Worm (Caenorhabditis elegans) whole organism, L2 larva: Measurements from ENCODE around the gene ZC250.4.

Experiments
- ceh-82 ChIP-seq: fragments of 150-350 bp; optimal IDR thresholded peaks from 2 replicates; lab custom pipeline; 2014; ENCODE audit warnings: missing biosample characterization, missing genetic modification characterization
- elt-1 ChIP-seq: fragments of 150-350 bp; optimal IDR thresholded peaks from 2 replicates; lab custom pipeline; 2014; ENCODE audit warnings: missing biosample characterization, missing genetic modification characterization
- elt-3 ChIP-seq: sonication (generic microtip); optimal IDR thresholded peaks from 2 replicates; lab custom pipeline; 2017; ENCODE audit warnings: missing biosample characterization, missing genetic modification characterization
- fos-1 ChIP-seq: fragments of 150-350 bp; optimal IDR thresholded peaks from 2 replicates; lab custom pipeline; 2014; ENCODE audit warnings: missing biosample characterization, missing genetic modification characterization

DNA sequence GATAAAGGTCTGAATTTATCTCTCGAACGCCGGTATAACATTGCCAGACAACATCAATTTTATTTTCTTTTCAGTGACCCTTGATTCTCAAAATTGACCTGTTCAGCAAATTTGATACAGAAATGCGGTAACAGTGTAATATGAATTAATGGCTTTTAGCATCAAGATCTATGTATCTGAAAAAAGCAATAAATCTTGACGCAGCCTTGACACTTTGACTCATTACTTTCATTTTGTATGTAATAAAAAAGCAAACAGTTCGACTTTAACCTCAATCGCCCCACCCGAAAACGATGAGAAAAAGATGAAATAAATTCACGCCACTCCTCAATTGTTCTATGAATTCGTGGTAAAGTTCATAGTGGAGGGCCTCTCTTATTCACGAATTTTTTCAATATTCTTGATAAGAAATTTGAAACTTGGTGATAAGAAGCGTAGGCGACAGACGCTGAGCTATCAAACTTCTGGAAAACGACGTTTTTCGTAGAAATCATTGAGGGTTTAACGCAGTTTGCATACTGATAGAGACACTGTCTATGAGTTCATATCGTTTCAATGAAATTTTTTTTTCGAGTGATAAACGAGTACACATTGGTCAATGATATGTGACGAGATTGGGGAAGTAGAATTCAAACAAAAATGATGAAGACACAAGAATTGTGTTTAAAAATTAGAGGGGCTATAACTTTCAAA lies 8.7 kb upstream of the ZC250.4 start:
- TF ChIP-seq ceh-82 (tag; lab: Kevin White, UChicago) (no peak), elt-1 (tag; lab: Kevin White, UChicago) (no peak), fos-1 (tag; lab: Kevin White, UChicago) (peak; percentile 87), elt-3 (tag; lab: Kevin White, UChicago) (no peak)
